Worm (Caenorhabditis elegans) whole organism, L1 larva: ENCODE data around the gene gcp-2.2.
A peak's percentile ranks its signal among the peaks of the same experiment; 100 is the strongest.

Experiments used
- Y116A8C.19 ChIP-seq: sonication (generic microtip); optimal IDR thresholded peaks from 2 replicates; lab custom pipeline; 2016; ENCODE audit warnings: missing compliant biosample characterization, missing genetic modification characterization, borderline replicate concordance
- aha-1 ChIP-seq: fragments of 150-350 bp; optimal IDR thresholded peaks from 2 replicates; lab custom pipeline; 2014; ENCODE audit warnings: missing biosample characterization, missing genetic modification characterization
- aly-2 ChIP-seq: fragments of 150-350 bp; optimal IDR thresholded peaks from 2 replicates; lab custom pipeline; 2014; ENCODE audit warnings: missing biosample characterization, missing genetic modification characterization
- ama-1 ChIP-seq: fragments of 150-350 bp; optimal IDR thresholded peaks from 2 replicates; lab custom pipeline; 2014
- ceh-82 ChIP-seq, 3 experiments: fragments of 150-350 bp in 1 of 3; sonication (generic microtip) in 2 of 3; optimal IDR thresholded peaks; 2 replicates each; lab custom pipeline; 2014 to 2017; ENCODE audit warnings: missing biosample characterization in 3 of 3, missing genetic modification characterization in 3 of 3
- dpl-1 ChIP-seq, 3 experiments: fragments of 150-350 bp in 2 of 3; sonication (generic microtip) in 1 of 3; optimal IDR thresholded peaks; 2 replicates each; lab custom pipeline; 2014 to 2017; ENCODE audit warnings: missing biosample characterization in 3 of 3, missing genetic modification characterization in 3 of 3, missing genetic modification reagents in 3 of 3
- dsc-1 ChIP-seq: sonication (generic microtip); optimal IDR thresholded peaks from 2 replicates; lab custom pipeline; 2016; ENCODE audit warnings: mild to moderate bottlenecking, missing genetic modification characterization, missing compliant biosample characterization
- fkh-10 ChIP-seq: sonication (generic microtip); optimal IDR thresholded peaks from 2 replicates; lab custom pipeline; 2017; ENCODE audit warnings: missing biosample characterization, missing genetic modification reagents, missing genetic modification characterization
- grh-1 ChIP-seq: fragments of 200-800 bp; sonication (Bioruptor generic); IDR thresholded peaks from 2 replicates; pipeline ENCODE4 v1.3.6; 2022; ENCODE audit warnings: missing genetic modification reagents, missing genetic modification characterization, missing compliant biosample characterization
- hlh-4 ChIP-seq: sonication (generic microtip); optimal IDR thresholded peaks from 2 replicates; lab custom pipeline; 2016; ENCODE audit warnings: mild to moderate bottlenecking, missing genetic modification characterization, missing compliant biosample characterization
- irx-1 ChIP-seq: sonication (generic microtip); optimal IDR thresholded peaks from 2 replicates; lab custom pipeline; 2016; ENCODE audit warnings: missing genetic modification characterization, missing compliant biosample characterization
- lin-13 ChIP-seq: fragments of 150-350 bp; optimal IDR thresholded peaks from 2 replicates; lab custom pipeline; 2014; ENCODE audit warnings: missing biosample characterization, missing genetic modification reagents, missing genetic modification characterization
- lin-14 ChIP-seq: fragments of 200-800 bp; sonication (Bioruptor generic); optimal IDR thresholded peaks from 2 replicates; lab custom pipeline; 2018; ENCODE audit warnings: mild to moderate bottlenecking, missing genetic modification characterization, moderate library complexity, missing compliant biosample characterization
- lin-15B ChIP-seq: fragments of 150-350 bp; sonication (generic microtip); optimal IDR thresholded peaks from 3 replicates; lab custom pipeline; 2014; ENCODE audit warnings: missing biosample characterization, missing genetic modification characterization
- mab-9 ChIP-seq: fragments of 200-800 bp; sonication (Bioruptor generic); IDR thresholded peaks from 2 replicates; pipeline ENCODE4 v1.3.6; 2022; ENCODE audit warnings: missing genetic modification reagents, missing genetic modification characterization, missing compliant biosample characterization
- mdl-1 ChIP-seq, 2 experiments: fragments of 150-350 bp; optimal IDR thresholded peaks; 2 replicates each; lab custom pipeline; 2014 to 2017; ENCODE audit warnings: missing biosample characterization in 2 of 2, missing genetic modification characterization in 2 of 2, inconsistent platforms in 1 of 2
- mef-2 ChIP-seq: fragments of 150-350 bp; optimal IDR thresholded peaks from 2 replicates; lab custom pipeline; 2014; ENCODE audit warnings: missing biosample characterization, missing genetic modification characterization
- mep-1 ChIP-seq: fragments of 150-350 bp; optimal IDR thresholded peaks from 2 replicates; lab custom pipeline; 2014; ENCODE audit warnings: missing biosample characterization, missing genetic modification characterization
- nhr-11 ChIP-seq: fragments of 150-350 bp; optimal IDR thresholded peaks from 2 replicates; lab custom pipeline; 2014; ENCODE audit warnings: missing biosample characterization, missing genetic modification characterization
- nhr-19 ChIP-seq: fragments of 200-800 bp; sonication (Bioruptor generic); conservative IDR thresholded peaks from 2 replicates; pipeline ENCODE4 v1.3.6; 2022; ENCODE audit warnings: missing genetic modification characterization, missing compliant biosample characterization
- nhr-20 ChIP-seq: sonication (generic microtip); optimal IDR thresholded peaks from 2 replicates; lab custom pipeline; 2016; ENCODE audit warnings: mild to moderate bottlenecking, missing genetic modification characterization, missing compliant biosample characterization
- nhr-237 ChIP-seq: fragments of 150-350 bp; optimal IDR thresholded peaks from 2 replicates; lab custom pipeline; 2014; ENCODE audit warnings: missing biosample characterization, missing genetic modification characterization
- nhr-28 ChIP-seq: fragments of 150-350 bp; optimal IDR thresholded peaks from 2 replicates; lab custom pipeline; 2014; ENCODE audit warnings: missing biosample characterization, missing genetic modification characterization
- nhr-47 ChIP-seq: sonication (generic microtip); optimal IDR thresholded peaks from 2 replicates; lab custom pipeline; 2016; ENCODE audit warnings: mild to moderate bottlenecking, missing genetic modification characterization, moderate library complexity, missing compliant biosample characterization
- nhr-76 ChIP-seq: sonication (generic microtip); optimal IDR thresholded peaks from 2 replicates; lab custom pipeline; 2017; ENCODE audit warnings: missing biosample characterization, missing genetic modification characterization
- nhr-84 ChIP-seq: sonication (generic microtip); optimal IDR thresholded peaks from 2 replicates; lab custom pipeline; 2017; ENCODE audit warnings: missing biosample characterization, missing genetic modification characterization
- nhr-85 ChIP-seq: sonication (generic microtip); peaks from one replicate; lab custom pipeline; 2016; ENCODE audit warnings: missing genetic modification characterization, inconsistent platforms, missing compliant biosample characterization
- nhr-90 ChIP-seq: sonication (generic microtip); optimal IDR thresholded peaks from 2 replicates; lab custom pipeline; 2016; ENCODE audit warnings: mild to moderate bottlenecking, missing genetic modification characterization, missing compliant biosample characterization; ENCODE audit not compliant: poor library complexity
- pqm-1 ChIP-seq: sonication (generic microtip); optimal IDR thresholded peaks from 3 replicates; lab custom pipeline; 2017; ENCODE audit warnings: missing biosample characterization, missing genetic modification characterization
- skn-1 ChIP-seq: fragments of 150-350 bp; optimal IDR thresholded peaks from 2 replicates; lab custom pipeline; 2014; ENCODE audit warnings: missing biosample characterization, missing genetic modification characterization
- snpc-4 ChIP-seq: fragments of 150-350 bp; optimal IDR thresholded peaks from 2 replicates; lab custom pipeline; 2014; ENCODE audit warnings: missing biosample characterization, missing genetic modification characterization
- swsn-7 ChIP-seq: sonication (generic microtip); optimal IDR thresholded peaks from 2 replicates; lab custom pipeline; 2016; ENCODE audit warnings: missing genetic modification characterization, missing compliant biosample characterization
- tlp-1 ChIP-seq: fragments of 150-350 bp; optimal IDR thresholded peaks from 2 replicates; lab custom pipeline; 2014; ENCODE audit warnings: missing biosample characterization, missing genetic modification characterization
- unc-130 ChIP-seq: fragments of 150-350 bp; optimal IDR thresholded peaks from 2 replicates; lab custom pipeline; 2017; ENCODE audit warnings: missing biosample characterization, missing genetic modification characterization, inconsistent platforms
- unc-86 ChIP-seq: sonication (generic microtip); optimal IDR thresholded peaks from 2 replicates; lab custom pipeline; 2016; ENCODE audit warnings: missing genetic modification characterization, missing compliant biosample characterization
- vab-15 ChIP-seq: sonication (generic microtip); optimal IDR thresholded peaks from 2 replicates; lab custom pipeline; 2017; ENCODE audit warnings: missing genotype, mild to moderate bottlenecking, missing genetic modification characterization, missing compliant biosample characterization
- zip-4 ChIP-seq: fragments of 200-800 bp; sonication (Bioruptor generic); optimal IDR thresholded peaks from 2 replicates; lab custom pipeline; 2018; ENCODE audit warnings: mild to moderate bottlenecking, missing genetic modification characterization, moderate library complexity, missing compliant biosample characterization
- ztf-11 ChIP-seq, 2 experiments: sonication (generic microtip); optimal IDR thresholded peaks; 2 replicates each; lab custom pipeline; 2016 to 2017; ENCODE audit warnings: missing genetic modification characterization in 2 of 2, missing biosample characterization in 1 of 2, missing compliant biosample characterization in 1 of 2
- ztf-4 ChIP-seq: fragments of 150-350 bp; optimal IDR thresholded peaks from 2 replicates; lab custom pipeline; 2014; ENCODE audit warnings: missing biosample characterization, missing genetic modification characterization

The gcp-2.2 gene

DNA sequence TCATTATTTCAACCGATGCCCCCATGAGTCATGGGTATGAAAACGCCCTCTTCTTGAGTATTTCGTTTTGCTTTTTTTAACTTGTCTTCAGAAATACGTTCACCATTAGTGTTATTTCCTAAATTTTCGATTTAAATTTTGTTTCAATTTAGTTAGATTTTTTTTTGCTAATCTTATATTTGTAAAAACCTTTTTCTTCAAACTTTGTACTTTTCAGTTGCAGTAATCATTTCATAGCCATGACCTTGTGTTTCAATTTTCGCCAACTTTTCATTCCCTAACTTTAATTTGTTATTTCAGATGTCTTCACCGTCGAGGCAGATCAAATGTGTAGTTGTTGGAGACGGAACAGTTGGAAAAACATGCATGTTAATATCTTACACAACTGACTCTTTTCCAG, 10.8 kb downstream of the gcp-2.2 start, which contains the start of gene mig-2:
Gene mig-2, plus strand, starts transcription at position 301 of the 400 bp plus-strand sequence.
- TF ChIP-seq nhr-85 (peak; percentile 30), mdl-1 (tag; optimal IDR thresholded peaks at IDR 0.05; lab: Kevin White, UChicago) (no peak)

DNA sequence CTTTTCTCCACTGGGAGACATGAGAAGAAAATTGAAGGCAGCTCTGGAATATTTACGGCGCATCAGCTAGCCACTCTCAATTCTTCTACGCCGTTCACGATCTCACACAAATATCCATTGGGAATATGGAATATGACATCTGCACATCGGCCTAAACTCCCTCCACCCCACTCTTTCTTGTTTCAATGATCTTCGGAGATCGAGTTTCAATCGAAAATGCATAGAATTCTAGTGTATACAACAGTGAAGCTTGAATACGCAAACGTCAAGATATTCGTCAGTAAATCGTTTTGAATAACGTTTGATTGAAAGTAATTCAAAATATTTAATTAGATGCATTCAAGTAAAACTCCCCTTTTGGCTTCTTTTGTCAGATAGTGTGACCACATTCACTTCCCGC, 14.3 kb downstream of the gcp-2.2 start:
- TF ChIP-seq hlh-4 (tag; lab: Kevin White, UChicago) (no peak), nhr-90 (tag; lab: Kevin White, UChicago) (no peak), nhr-84 (tag; lab: Kevin White, UChicago) (no peak), nhr-11 (tag; lab: Kevin White, UChicago) (no peak), grh-1 (no peak), dpl-1 (GFP tag; optimal IDR thresholded peaks at IDR 0.05; lab: Kevin White, UChicago) (no peak), Y116A8C.19 (tag; lab: Kevin White, UChicago) (no peak), nhr-76 (tag; lab: Kevin White, UChicago) (no peak), swsn-7 (tag; lab: Kevin White, UChicago) (no peak), zip-4 (GFP tag; lab: Kevin White, UChicago) (no peak), ceh-82 (tag; optimal IDR thresholded peaks at IDR 0.05; lab: Kevin White, UChicago) (no peak), lin-15B (tag; lab: Kevin White, UChicago) (no peak), lin-13 (GFP tag; lab: Kevin White, UChicago) (no peak)

DNA sequence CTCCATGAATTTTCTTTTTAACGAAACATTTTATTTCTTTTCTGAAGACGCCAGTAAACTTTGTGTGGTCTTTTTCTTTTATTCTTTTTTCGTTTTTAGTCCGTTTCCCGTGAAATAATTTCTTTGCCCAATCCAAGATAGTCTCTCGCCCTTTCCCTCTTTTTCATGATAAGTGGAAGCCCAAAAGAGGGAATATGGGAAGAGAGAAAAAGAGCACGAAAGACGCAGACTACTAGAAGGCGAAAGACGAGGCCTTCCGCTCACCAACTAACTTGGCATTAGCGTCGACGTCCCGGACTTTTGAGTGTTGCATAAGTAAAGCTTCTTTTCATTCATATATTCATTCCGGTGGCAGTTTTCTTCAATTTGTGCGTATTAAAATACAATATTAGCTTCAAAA, 15.4 kb downstream of the gcp-2.2 start:
- TF ChIP-seq mef-2 (tag; lab: Kevin White, UChicago) (no peak), dsc-1 (tag; lab: Kevin White, UChicago) (no peak), nhr-47 (tag; lab: Kevin White, UChicago) (peak; percentile 13), nhr-20 (tag; lab: Kevin White, UChicago) (no peak), aly-2 (tag; lab: Kevin White, UChicago) (no peak), pqm-1 (tag; lab: Kevin White, UChicago) (no peak), ceh-82 (tag; optimal IDR thresholded peaks at IDR 0.05; lab: Kevin White, UChicago) (peak in 1 of 3 experiments; percentile 37), vab-15 (tag; lab: Kevin White, UChicago) (no peak), ama-1 (lab: Kevin White, UChicago) (no peak), nhr-19 (GFP tag; lab: Robert Waterston, UW) (no peak), unc-130 (tag; lab: Kevin White, UChicago) (no peak), skn-1 (tag; lab: Kevin White, UChicago) (no peak), irx-1 (tag; lab: Kevin White, UChicago) (no peak), swsn-7 (tag; lab: Kevin White, UChicago) (no peak), snpc-4 (no peak), lin-14 (peak; percentile 64), nhr-237 (no peak), aha-1 (tag; lab: Kevin White, UChicago) (no peak), fkh-10 (GFP tag; lab: Kevin White, UChicago) (peak; percentile 23), tlp-1 (no peak), nhr-84 (tag; lab: Kevin White, UChicago) (no peak), mdl-1 (tag; optimal IDR thresholded peaks at IDR 0.05; lab: Kevin White, UChicago) (no peak), Y116A8C.19 (tag; lab: Kevin White, UChicago) (no peak), ztf-4 (no peak), mep-1 (no peak), unc-86 (no peak)

DNA sequence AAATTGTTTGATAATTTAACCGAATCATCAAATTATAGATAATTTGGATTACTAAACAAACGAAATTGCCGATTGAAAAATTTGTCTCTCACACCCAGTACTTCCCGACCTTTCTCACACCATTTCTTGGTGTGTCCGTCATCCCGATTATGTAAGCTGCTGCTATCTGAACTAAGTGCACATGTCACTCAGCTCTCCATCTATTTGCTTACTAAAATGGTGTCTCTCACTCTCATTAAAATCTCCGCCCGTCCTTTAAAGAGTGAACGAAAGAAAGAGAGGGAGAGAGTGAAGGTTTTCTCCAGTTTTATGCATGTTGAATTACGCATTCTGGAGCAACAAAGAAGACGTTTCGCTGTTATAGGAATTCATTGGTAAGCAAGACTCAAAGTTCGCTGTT, 17.0 kb downstream of the gcp-2.2 start:
- TF ChIP-seq nhr-28 (tag; lab: Kevin White, UChicago) (no peak), unc-86 (peak; percentile 20), mab-9 (GFP tag; lab: Robert Waterston, UW) (no peak), lin-14 (peak; percentile 43), ztf-11 (tag; optimal IDR thresholded peaks at IDR 0.05; lab: Kevin White, UChicago) (no peak), irx-1 (tag; lab: Kevin White, UChicago) (no peak), dsc-1 (tag; lab: Kevin White, UChicago) (peak; percentile 13)
- TF ChIP-seq, all 84 proteins: peak for 3
